Worm (Caenorhabditis elegans) whole organism, mixed stage, embryonic: ENCODE data around the gene F43E12.1.

Experiments
- blmp-1 ChIP-seq: fragments of 150-350 bp; optimal IDR thresholded peaks from 2 replicates; lab custom pipeline; 2014; ENCODE audit warnings: missing biosample characterization, missing genetic modification characterization
- ces-1 ChIP-seq: fragments of 150-350 bp; optimal IDR thresholded peaks from 2 replicates; lab custom pipeline; 2014; ENCODE audit warnings: missing biosample characterization, missing genetic modification reagents, missing genetic modification characterization
- elt-3 ChIP-seq: fragments of 150-350 bp; optimal IDR thresholded peaks from 2 replicates; lab custom pipeline; 2014; ENCODE audit warnings: missing biosample characterization, missing genetic modification characterization
- lsy-2 ChIP-seq: fragments of 150-350 bp; optimal IDR thresholded peaks from 2 replicates; lab custom pipeline; 2014; ENCODE audit warnings: missing biosample characterization, missing genetic modification characterization
- mab-5 ChIP-seq: fragments of 150-350 bp; optimal IDR thresholded peaks from 2 replicates; lab custom pipeline; 2014; ENCODE audit warnings: missing biosample characterization, missing genetic modification characterization
- nhr-12 ChIP-seq: fragments of 150-350 bp; optimal IDR thresholded peaks from 2 replicates; lab custom pipeline; 2014; ENCODE audit warnings: missing biosample characterization, missing genetic modification characterization
- snpc-4 ChIP-seq: fragments of 150-350 bp; optimal IDR thresholded peaks from 2 replicates; lab custom pipeline; 2014; ENCODE audit warnings: missing biosample characterization, missing genetic modification characterization
- unc-62 ChIP-seq: fragments of 150-350 bp; optimal IDR thresholded peaks from 2 replicates; lab custom pipeline; 2014; ENCODE audit warnings: missing biosample characterization, missing genetic modification reagents, missing genetic modification characterization

DNA sequence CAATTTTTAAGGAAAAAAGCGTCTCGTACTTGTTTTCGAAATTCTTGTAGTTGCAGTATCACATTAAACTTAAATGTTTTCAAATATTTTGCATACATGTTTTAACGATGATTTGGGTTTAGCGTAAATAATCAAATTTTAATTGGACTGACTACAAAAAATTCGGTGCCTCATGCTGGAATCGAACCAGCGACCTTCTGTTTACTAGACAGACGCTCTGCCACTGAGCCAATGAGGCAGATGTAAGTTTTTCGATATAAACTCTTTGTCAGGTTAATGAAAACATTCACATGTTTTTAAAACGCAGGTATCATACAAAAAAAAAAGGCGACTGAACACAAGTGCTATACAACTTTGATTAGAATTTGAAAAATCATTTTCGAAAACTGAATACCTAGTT lies 624 bp upstream of the F43E12.1 start:
- no peak for TF ChIP-seq mab-5
- TF ChIP-seq unc-62 = no peak
- TF ChIP-seq elt-3 (tag; lab: Kevin White, UChicago) = no peak
- no peak for TF ChIP-seq ces-1
- TF ChIP-seq lsy-2 = no peak
- no peak for TF ChIP-seq blmp-1 (tag; lab: Kevin White, UChicago)
- no peak for TF ChIP-seq snpc-4
- no peak for TF ChIP-seq nhr-12 (tag; lab: Kevin White, UChicago)
